Fruit fly (Drosophila melanogaster) whole organism, embryonic: Measurements from ENCODE around the gene CG7806.

Source experiments
- Aef1 ChIP-seq: fragments of 200-800 bp; sonication (Bioruptor generic); IDR thresholded peaks from 3 replicates; pipeline ENCODE4 v1.3.6; 2022; ENCODE audit warnings: missing biosample characterization, missing genetic modification characterization
- Atf-2 ChIP-seq: fragments of 200-800 bp; sonication (Bioruptor generic); optimal IDR thresholded peaks from 2 replicates; lab custom pipeline; 2016; ENCODE audit warnings: missing biosample characterization, missing genetic modification characterization
- Bteb2 ChIP-seq: fragments of 200-800 bp; sonication (Bioruptor generic); optimal IDR thresholded peaks from 2 replicates; lab custom pipeline; 2016; ENCODE audit warnings: missing biosample characterization, missing genetic modification characterization
- C15 ChIP-seq: fragments of 200-800 bp; sonication (Bioruptor generic); IDR thresholded peaks from 3 replicates; pipeline ENCODE4 v1.3.6; 2022; ENCODE audit warnings: missing biosample characterization, missing genetic modification characterization
- CG11085 ChIP-seq: fragments of 200-800 bp; sonication (Bioruptor generic); IDR thresholded peaks from 2 replicates; pipeline ENCODE4 v1.3.6; 2022; ENCODE audit warnings: missing biosample characterization, missing genetic modification characterization
- CG12391 ChIP-seq: fragments of 200-800 bp; sonication (Bioruptor generic); optimal IDR thresholded peaks from 3 replicates; lab custom pipeline; 2018; ENCODE audit warnings: missing biosample characterization, mild to moderate bottlenecking, missing genetic modification characterization, moderate library complexity
- CG12769 ChIP-seq: fragments of 200-800 bp; sonication (Bioruptor generic); optimal IDR thresholded peaks from 2 replicates; lab custom pipeline; 2019; ENCODE audit warnings: missing biosample characterization, mild to moderate bottlenecking, missing genetic modification characterization, moderate library complexity
- CG14050 ChIP-seq: fragments of 200-800 bp; sonication (Bioruptor generic); IDR thresholded peaks from 3 replicates; pipeline ENCODE4 v1.3.6; 2022; ENCODE audit warnings: missing biosample characterization, missing genetic modification characterization
- CG17802 ChIP-seq: fragments of 200-800 bp; sonication (Bioruptor generic); optimal IDR thresholded peaks from 2 replicates; lab custom pipeline; 2018; ENCODE audit warnings: missing biosample characterization, mild to moderate bottlenecking, missing genetic modification characterization, moderate library complexity
- CG1832 ChIP-seq: fragments of 200-800 bp; sonication (Bioruptor generic); optimal IDR thresholded peaks from 2 replicates; lab custom pipeline; 2017; ENCODE audit warnings: missing biosample characterization, mild to moderate bottlenecking, missing genetic modification characterization, inconsistent platforms
- CG2712 ChIP-seq: fragments of 200-800 bp; optimal IDR thresholded peaks from 3 replicates; lab custom pipeline; 2019; ENCODE audit warnings: missing biosample characterization, mild to moderate bottlenecking, missing genetic modification characterization, moderate library complexity
- CG31441 ChIP-seq: fragments of 200-800 bp; sonication (Bioruptor generic); IDR thresholded peaks from 2 replicates; pipeline ENCODE4 v1.3.6; 2022; ENCODE audit warnings: missing biosample characterization, missing genetic modification characterization
- CG3407 ChIP-seq: fragments of 200-800 bp; sonication (Bioruptor generic); optimal IDR thresholded peaks from 2 replicates; lab custom pipeline; 2018; ENCODE audit warnings: missing biosample characterization, mild to moderate bottlenecking, missing genetic modification characterization
- CG6791 ChIP-seq: fragments of 200-800 bp; sonication (Bioruptor generic); IDR thresholded peaks from 3 replicates; pipeline ENCODE4 v1.3.6; 2022; ENCODE audit warnings: missing biosample characterization, missing genetic modification characterization; ENCODE audit not compliant: partially characterized antibody
- CG7372 ChIP-seq: fragments of 200-800 bp; sonication (Bioruptor generic); IDR thresholded peaks from 2 replicates; pipeline ENCODE4 v1.3.6; 2022; ENCODE audit warnings: missing biosample characterization, missing genetic modification characterization
- CG7963 ChIP-seq: fragments of 200-800 bp; sonication (Bioruptor generic); IDR thresholded peaks from 3 replicates; pipeline ENCODE4 v1.3.6; 2022; ENCODE audit warnings: missing biosample characterization, missing genetic modification characterization; ENCODE audit not compliant: partially characterized antibody
- CG8290 ChIP-seq, 3 experiments: fragments of 200-800 bp; sonication (Bioruptor generic); optimal IDR thresholded peaks; 2 replicates each; lab custom pipeline; 2016 to 2019; ENCODE audit warnings: missing biosample characterization in 3 of 3, missing genetic modification characterization in 3 of 3, mild to moderate bottlenecking in 2 of 3, moderate library complexity in 1 of 3
- CG8944 ChIP-seq: fragments of 200-800 bp; sonication (Bioruptor generic); optimal IDR thresholded peaks from 3 replicates; lab custom pipeline; 2016; ENCODE audit warnings: missing biosample characterization, missing genetic modification characterization
- Elba2 ChIP-seq: fragments of 200-800 bp; sonication (Bioruptor generic); optimal IDR thresholded peaks from 3 replicates; lab custom pipeline; 2016; ENCODE audit warnings: missing biosample characterization, missing genetic modification characterization
- H2.0 ChIP-seq: fragments of 200-800 bp; sonication (Bioruptor generic); IDR thresholded peaks from 2 replicates; pipeline ENCODE4 v1.3.6; 2022; ENCODE audit warnings: missing biosample characterization, missing genetic modification characterization
- HmgD ChIP-seq: fragments of 200-800 bp; sonication (Bioruptor generic); optimal IDR thresholded peaks from 3 replicates; lab custom pipeline; 2016; ENCODE audit warnings: missing biosample characterization, missing genetic modification characterization
- Hr51 ChIP-seq, 2 experiments: fragments of 200-800 bp; sonication (Bioruptor generic); optimal IDR thresholded peaks; 2 replicates in 1 of 2; 3 replicates in 1 of 2; lab custom pipeline; 2016 to 2018; ENCODE audit warnings: missing biosample characterization in 2 of 2, missing genetic modification characterization in 2 of 2, mild to moderate bottlenecking in 1 of 2, moderate library complexity in 1 of 2
- Hsf ChIP-seq: fragments of 200-800 bp; sonication (Bioruptor generic); optimal IDR thresholded peaks from 3 replicates; lab custom pipeline; 2016; ENCODE audit warnings: missing biosample characterization, missing genetic modification characterization
- Med ChIP-seq: fragments of 200-800 bp; sonication (Bioruptor generic); peaks from one replicate; lab custom pipeline; 2016; ENCODE audit warnings: missing biosample characterization, missing genetic modification characterization, mild to moderate bottlenecking, inconsistent platforms, moderate library complexity
- Sox100B ChIP-seq: fragments of 200-800 bp; sonication (Bioruptor generic); optimal IDR thresholded peaks from 3 replicates; lab custom pipeline; 2018; ENCODE audit warnings: missing biosample characterization, mild to moderate bottlenecking, missing genetic modification characterization
- Spps ChIP-seq: fragments of 200-800 bp; sonication (Bioruptor generic); optimal IDR thresholded peaks from 2 replicates; lab custom pipeline; 2018; ENCODE audit warnings: missing biosample characterization, mild to moderate bottlenecking, missing genetic modification characterization
- bigmax ChIP-seq: fragments of 200-800 bp; sonication (Bioruptor generic); optimal IDR thresholded peaks from 2 replicates; lab custom pipeline; 2018; ENCODE audit warnings: missing biosample characterization, mild to moderate bottlenecking, missing genetic modification characterization
- chinmo ChIP-seq: fragments of 200-800 bp; sonication (Bioruptor generic); IDR thresholded peaks from 4 replicates; pipeline ENCODE4 v1.3.6; 2022; ENCODE audit warnings: missing biosample characterization, missing genetic modification characterization; ENCODE audit not compliant: partially characterized antibody
- ci ChIP-seq: fragments of 200-800 bp; sonication (Bioruptor generic); IDR thresholded peaks from 3 replicates; pipeline ENCODE4 v1.3.6; 2022; ENCODE audit warnings: missing biosample characterization, missing genetic modification characterization
- crp ChIP-seq, 2 experiments: fragments of 200-800 bp; sonication (Bioruptor generic); optimal IDR thresholded peaks; 2 replicates in 1 of 2; 3 replicates in 1 of 2; lab custom pipeline; 2017; ENCODE audit warnings: missing biosample characterization in 2 of 2, missing genetic modification characterization in 2 of 2, mild to moderate bottlenecking in 1 of 2, moderate library complexity in 1 of 2
- danr ChIP-seq: fragments of 200-800 bp; sonication (Bioruptor generic); IDR thresholded peaks from 2 replicates; pipeline ENCODE4 v1.3.6; 2022; ENCODE audit warnings: missing biosample characterization, missing genetic modification characterization
- dmrt99B ChIP-seq: fragments of 200-800 bp; sonication (Bioruptor generic); optimal IDR thresholded peaks from 2 replicates; lab custom pipeline; 2018; ENCODE audit warnings: missing biosample characterization, mild to moderate bottlenecking, missing genetic modification characterization, moderate library complexity
- fd64A ChIP-seq: fragments of 200-800 bp; sonication (Bioruptor generic); optimal IDR thresholded peaks from 3 replicates; lab custom pipeline; 2018; ENCODE audit warnings: missing biosample characterization, mild to moderate bottlenecking, missing genetic modification characterization
- ftz-f1 ChIP-seq: fragments of 200-800 bp; sonication (Bioruptor generic); optimal IDR thresholded peaks from 2 replicates; lab custom pipeline; 2016; ENCODE audit warnings: missing biosample characterization, missing genetic modification characterization
- jigr1 ChIP-seq: fragments of 200-800 bp; sonication (Bioruptor generic); IDR thresholded peaks from 3 replicates; pipeline ENCODE4 v1.3.6; 2022; ENCODE audit warnings: missing biosample characterization, missing genetic modification characterization
- klu ChIP-seq: fragments of 200-800 bp; sonication (Bioruptor generic); IDR thresholded peaks from 2 replicates; pipeline ENCODE4 v1.3.6; 2022; ENCODE audit warnings: missing biosample characterization, missing genetic modification characterization
- nmo ChIP-seq: fragments of 200-800 bp; sonication (Bioruptor generic); optimal IDR thresholded peaks from 2 replicates; lab custom pipeline; 2018; ENCODE audit warnings: missing biosample characterization, mild to moderate bottlenecking, missing genetic modification characterization, moderate library complexity
- otp ChIP-seq: fragments of 200-800 bp; sonication (Bioruptor generic); IDR thresholded peaks from 3 replicates; pipeline ENCODE4, ENCODE4 v1.3.6; 2022; ENCODE audit warnings: missing biosample characterization, missing genetic modification characterization
- sima ChIP-seq: fragments of 200-800 bp; sonication (Bioruptor generic); optimal IDR thresholded peaks from 2 replicates; lab custom pipeline; 2016; ENCODE audit warnings: missing biosample characterization, missing genetic modification characterization
- sisA ChIP-seq: fragments of 200-800 bp; sonication (Bioruptor generic); IDR thresholded peaks from 2 replicates; pipeline ENCODE4 v1.3.6; 2022; ENCODE audit warnings: missing biosample characterization, missing genetic modification characterization
- so ChIP-seq: fragments of 200-800 bp; sonication (Bioruptor generic); IDR thresholded peaks from 3 replicates; pipeline ENCODE4 v1.3.6; 2022; ENCODE audit warnings: missing biosample characterization, missing genetic modification characterization
- sqz ChIP-seq: fragments of 200-800 bp; sonication (Bioruptor generic); optimal IDR thresholded peaks from 3 replicates; lab custom pipeline; 2018; ENCODE audit warnings: missing biosample characterization, mild to moderate bottlenecking, missing genetic modification characterization
- ssp ChIP-seq: fragments of 200-800 bp; sonication (Bioruptor generic); IDR thresholded peaks from 2 replicates; pipeline ENCODE4 v1.3.6; 2022; ENCODE audit warnings: missing biosample characterization, missing genetic modification characterization
- stc ChIP-seq: fragments of 200-800 bp; sonication (Bioruptor generic); IDR thresholded peaks from 2 replicates; pipeline ENCODE4 v1.3.6; 2022; ENCODE audit warnings: missing biosample characterization, missing genetic modification characterization
- sug ChIP-seq: fragments of 200-800 bp; optimal IDR thresholded peaks from 2 replicates; lab custom pipeline; 2019; ENCODE audit warnings: missing biosample characterization, mild to moderate bottlenecking, missing genetic modification characterization, moderate library complexity
- tna ChIP-seq: fragments of 200-800 bp; sonication (Bioruptor generic); IDR thresholded peaks from 2 replicates; pipeline ENCODE4 v1.3.6; 2022; ENCODE audit warnings: missing biosample characterization, missing genetic modification characterization; ENCODE audit not compliant: partially characterized antibody
- vvl ChIP-seq: fragments of 200-800 bp; sonication (Bioruptor generic); IDR thresholded peaks from 2 replicates; pipeline ENCODE4 v1.3.6; 2022; ENCODE audit warnings: missing biosample characterization, missing genetic modification characterization
- zen ChIP-seq: fragments of 200-800 bp; sonication (Bioruptor generic); optimal IDR thresholded peaks from 3 replicates; lab custom pipeline; 2018; ENCODE audit warnings: missing biosample characterization, mild to moderate bottlenecking, missing genetic modification characterization, moderate library complexity
- zfh2 ChIP-seq: fragments of 200-800 bp; sonication (Bioruptor generic); optimal IDR thresholded peaks from 2 replicates; lab custom pipeline; 2016; ENCODE audit warnings: missing biosample characterization, missing genetic modification characterization

CG7806 gene

dm6 chr2L:8326414-8327271 is 15.4 kb downstream of the CG7806 start (continued):
- TF ChIP-seq tna: no peak
- TF ChIP-seq CG6791 (GFP tag; lab: Robert Waterston, UW): no peak
- no peak for TF ChIP-seq ci
- TF ChIP-seq stc (GFP tag; lab: Robert Waterston, UW): no peak
- no peak for TF ChIP-seq CG7963 (GFP tag; lab: Robert Waterston, UW)
- TF ChIP-seq ssp: no peak
- TF ChIP-seq CG3407 (GFP tag; lab: Kevin White, UChicago): no peak
- TF ChIP-seq dmrt99B: peak; percentile 50
- TF ChIP-seq CG7372 (GFP tag; lab: Robert Waterston, UW): no peak
- no peak for TF ChIP-seq nmo (GFP tag; lab: Kevin White, UChicago)
- TF ChIP-seq CG8944 (GFP tag; lab: Kevin White, UChicago): no peak
- no peak for TF ChIP-seq zen (tag; lab: Kevin White, UChicago)
- no peak for TF ChIP-seq Elba2
- TF ChIP-seq Sox100B (GFP tag; lab: Kevin White, UChicago): no peak
- TF ChIP-seq CG11085: no peak
- TF ChIP-seq CG31441: peak; percentile 51
- no peak for TF ChIP-seq H2.0 (GFP tag; lab: Robert Waterston, UW)
- TF ChIP-seq otp: no peak
- TF ChIP-seq C15 (GFP tag; lab: Robert Waterston, UW): no peak
- TF ChIP-seq jigr1 (GFP tag; lab: Robert Waterston, UW): no peak
- TF ChIP-seq CG12391 (tag; lab: Kevin White, UChicago): peak; percentile 42
- TF ChIP-seq chinmo: 0 out of 4 replicates have a peak, but pooled peaks have one; percentile 55
- peak in 1 of 2 experiments; percentile 63 for TF ChIP-seq Hr51 (GFP tag; optimal IDR thresholded peaks at IDR 0.05; lab: Kevin White, UChicago)
- no peak for TF ChIP-seq Spps (tag; lab: Kevin White, UChicago)
- TF ChIP-seq sima (GFP tag; lab: Kevin White, UChicago): no peak
- TF ChIP-seq Aef1 (GFP tag; lab: Robert Waterston, UW): no peak
- no peak for TF ChIP-seq fd64A (GFP tag; lab: Kevin White, UChicago)
- peak; percentile 40 for TF ChIP-seq CG2712
- TF ChIP-seq sqz: no peak
- TF ChIP-seq klu: no peak
- no peak for TF ChIP-seq Hsf (GFP tag; lab: Kevin White, UChicago)
- peak; percentile 55; the same call in 1 of the 2 replicates for TF ChIP-seq vvl (GFP tag; lab: Robert Waterston, UW)
- no peak for TF ChIP-seq bigmax
- TF ChIP-seq CG17802 (tag; lab: Kevin White, UChicago): no peak
- no peak for TF ChIP-seq HmgD
- peak; percentile 17 for TF ChIP-seq sug (tag; lab: Kevin White, UChicago)
- no peak for TF ChIP-seq CG8290 (GFP tag; optimal IDR thresholded peaks at IDR 0.05; lab: Kevin White, UChicago)
- no peak for TF ChIP-seq CG8290 (tag; optimal IDR thresholded peaks at IDR 0.05; lab: Kevin White, UChicago)
- TF ChIP-seq danr (GFP tag; lab: Robert Waterston, UW): no peak
- TF ChIP-seq crp (GFP tag; optimal IDR thresholded peaks at IDR 0.05; lab: Kevin White, UChicago): no peak
- TF ChIP-seq zfh2: no peak
- no peak for TF ChIP-seq CG1832
- no peak for TF ChIP-seq CG12769 (tag; lab: Kevin White, UChicago)
- TF ChIP-seq ftz-f1 (GFP tag; lab: Kevin White, UChicago): no peak
- no peak for TF ChIP-seq sisA (GFP tag; lab: Robert Waterston, UW)
- no peak for TF ChIP-seq Atf-2 (GFP tag; lab: Kevin White, UChicago)
- no peak for TF ChIP-seq so (GFP tag; lab: Robert Waterston, UW)
- no peak for TF ChIP-seq CG14050
- no peak for TF ChIP-seq Bteb2 (GFP tag; lab: Kevin White, UChicago)
- TF ChIP-seq Med (GFP tag; lab: Kevin White, UChicago): peak; percentile 48
